Worm (Caenorhabditis elegans) whole organism, mixed stage, embryonic: Measurements from ENCODE around the gene cdh-9.

Source experiments
- M03D4.4 ChIP-seq: sonication (generic microtip); optimal IDR thresholded peaks from 2 replicates; lab custom pipeline; 2017; ENCODE audit warnings: mild to moderate bottlenecking, missing genetic modification characterization, missing compliant biosample characterization
- bed-3 ChIP-seq: fragments of 200-800 bp; sonication (Bioruptor generic); optimal IDR thresholded peaks from 3 replicates; lab custom pipeline; 2018; ENCODE audit warnings: mild to moderate bottlenecking, missing genetic modification characterization, moderate library complexity, missing compliant biosample characterization
- blmp-1 ChIP-seq: fragments of 150-350 bp; optimal IDR thresholded peaks from 2 replicates; lab custom pipeline; 2014; ENCODE audit warnings: missing biosample characterization, missing genetic modification characterization
- ceh-39 ChIP-seq: fragments of 150-350 bp; optimal IDR thresholded peaks from 2 replicates; lab custom pipeline; 2014; ENCODE audit warnings: missing biosample characterization, missing genetic modification characterization
- ceh-43 ChIP-seq: fragments of 200-800 bp; sonication (Bioruptor generic); optimal IDR thresholded peaks from 2 replicates; lab custom pipeline; 2018; ENCODE audit warnings: mild to moderate bottlenecking, missing genetic modification characterization, moderate library complexity, missing compliant biosample characterization
- ceh-83 ChIP-seq: fragments of 200-800 bp; sonication (Bioruptor generic); optimal IDR thresholded peaks from 2 replicates; lab custom pipeline; 2018; ENCODE audit warnings: mild to moderate bottlenecking, missing genetic modification characterization, missing compliant biosample characterization
- ces-1 ChIP-seq: fragments of 150-350 bp; optimal IDR thresholded peaks from 2 replicates; lab custom pipeline; 2014; ENCODE audit warnings: missing biosample characterization, missing genetic modification reagents, missing genetic modification characterization
- cnd-1 ChIP-seq: fragments of 200-800 bp; sonication (Bioruptor generic); optimal IDR thresholded peaks from 2 replicates; lab custom pipeline; 2018; ENCODE audit warnings: mild to moderate bottlenecking, missing genetic modification characterization, missing compliant biosample characterization
- drap-1 ChIP-seq: fragments of 200-800 bp; sonication (Bioruptor generic); optimal IDR thresholded peaks from 3 replicates; lab custom pipeline; 2018; ENCODE audit warnings: mild to moderate bottlenecking, missing genetic modification characterization, missing compliant biosample characterization
- elt-1 ChIP-seq: sonication (generic microtip); optimal IDR thresholded peaks from 2 replicates; lab custom pipeline; 2017; ENCODE audit warnings: missing genetic modification characterization, mild to moderate bottlenecking, missing compliant biosample characterization, antibody characterized with exemption, moderate library complexity, borderline replicate concordance; ENCODE audit not compliant: insufficient read depth
- elt-3 ChIP-seq: fragments of 150-350 bp; optimal IDR thresholded peaks from 2 replicates; lab custom pipeline; 2014; ENCODE audit warnings: missing biosample characterization, missing genetic modification characterization
- flh-1 ChIP-seq: fragments of 200-800 bp; sonication (Bioruptor generic); optimal IDR thresholded peaks from 2 replicates; lab custom pipeline; 2018; ENCODE audit warnings: mild to moderate bottlenecking, missing genetic modification characterization, moderate library complexity, missing compliant biosample characterization
- ham-2 ChIP-seq: fragments of 200-800 bp; sonication (Bioruptor generic); optimal IDR thresholded peaks from 2 replicates; lab custom pipeline; 2018; ENCODE audit warnings: mild to moderate bottlenecking, missing genetic modification characterization, missing compliant biosample characterization
- hlh-1 ChIP-seq: fragments of 150-350 bp; optimal IDR thresholded peaks from 2 replicates; lab custom pipeline; 2014; ENCODE audit warnings: missing biosample characterization, missing genetic modification reagents, missing genetic modification characterization
- lin-13 ChIP-seq: fragments of 150-350 bp; optimal IDR thresholded peaks from 2 replicates; lab custom pipeline; 2014; ENCODE audit warnings: missing biosample characterization, missing genetic modification characterization
- lin-32 ChIP-seq: fragments of 200-800 bp; sonication (Bioruptor generic); optimal IDR thresholded peaks from 2 replicates; lab custom pipeline; 2018; ENCODE audit warnings: mild to moderate bottlenecking, missing genetic modification characterization, missing compliant biosample characterization
- lsy-2 ChIP-seq: fragments of 150-350 bp; optimal IDR thresholded peaks from 2 replicates; lab custom pipeline; 2014; ENCODE audit warnings: missing biosample characterization, missing genetic modification characterization
- mab-5 ChIP-seq: fragments of 150-350 bp; optimal IDR thresholded peaks from 2 replicates; lab custom pipeline; 2014; ENCODE audit warnings: missing biosample characterization, missing genetic modification characterization
- mep-1 ChIP-seq: fragments of 150-350 bp; optimal IDR thresholded peaks from 2 replicates; lab custom pipeline; 2017; ENCODE audit warnings: missing biosample characterization, missing genetic modification reagents, missing genetic modification characterization, inconsistent platforms
- mls-2 ChIP-seq: sonication (generic microtip); optimal IDR thresholded peaks from 2 replicates; lab custom pipeline; 2016; ENCODE audit warnings: mild to moderate bottlenecking, missing genetic modification characterization, moderate library complexity, missing compliant biosample characterization
- nhr-12 ChIP-seq: fragments of 150-350 bp; optimal IDR thresholded peaks from 2 replicates; lab custom pipeline; 2014; ENCODE audit warnings: missing biosample characterization, missing genetic modification characterization
- nhr-2 ChIP-seq: fragments of 150-350 bp; optimal IDR thresholded peaks from 2 replicates; lab custom pipeline; 2014; ENCODE audit warnings: missing biosample characterization, missing genetic modification characterization
- nhr-237 ChIP-seq: fragments of 150-350 bp; optimal IDR thresholded peaks from 2 replicates; lab custom pipeline; 2014; ENCODE audit warnings: missing biosample characterization, missing genetic modification characterization
- nhr-28 ChIP-seq: fragments of 150-350 bp; optimal IDR thresholded peaks from 2 replicates; lab custom pipeline; 2014; ENCODE audit warnings: missing biosample characterization, missing genetic modification characterization
- nhr-76 ChIP-seq: sonication (generic microtip); optimal IDR thresholded peaks from 2 replicates; lab custom pipeline; 2017; ENCODE audit warnings: missing biosample characterization, missing genetic modification characterization
- pha-4 ChIP-seq: fragments of 150-350 bp; optimal IDR thresholded peaks from 2 replicates; lab custom pipeline; 2018; ENCODE audit warnings: missing biosample characterization, missing genetic modification reagents, missing genetic modification characterization
- sem-2 ChIP-seq: fragments of 200-800 bp; sonication (Bioruptor generic); optimal IDR thresholded peaks from 2 replicates; lab custom pipeline; 2018; ENCODE audit warnings: mild to moderate bottlenecking, missing genetic modification characterization, missing compliant biosample characterization
- snpc-4 ChIP-seq: fragments of 150-350 bp; optimal IDR thresholded peaks from 2 replicates; lab custom pipeline; 2014; ENCODE audit warnings: missing biosample characterization, missing genetic modification characterization
- sptf-1 ChIP-seq: sonication (generic microtip); optimal IDR thresholded peaks from 2 replicates; lab custom pipeline; 2017; ENCODE audit warnings: mild to moderate bottlenecking, missing genetic modification characterization, moderate library complexity, missing compliant biosample characterization
- tbx-8 ChIP-seq: fragments of 200-800 bp; sonication (Bioruptor generic); optimal IDR thresholded peaks from 2 replicates; lab custom pipeline; 2018; ENCODE audit warnings: mild to moderate bottlenecking, missing genetic modification characterization, moderate library complexity, missing compliant biosample characterization
- unc-120 ChIP-seq: sonication (generic microtip); optimal IDR thresholded peaks from 2 replicates; lab custom pipeline; 2017; ENCODE audit warnings: missing genetic modification characterization, missing compliant biosample characterization; ENCODE audit not compliant: poor library complexity, severe bottlenecking
- unc-39 ChIP-seq: fragments of 150-350 bp; optimal IDR thresholded peaks from 2 replicates; lab custom pipeline; 2014; ENCODE audit warnings: missing biosample characterization, missing genetic modification characterization
- unc-62 ChIP-seq: fragments of 150-350 bp; optimal IDR thresholded peaks from 2 replicates; lab custom pipeline; 2014; ENCODE audit warnings: missing biosample characterization, missing genetic modification reagents, missing genetic modification characterization
- zip-8 ChIP-seq: fragments of 150-350 bp; optimal IDR thresholded peaks from 2 replicates; lab custom pipeline; 2014; ENCODE audit warnings: missing biosample characterization, missing genetic modification characterization
- ztf-11 ChIP-seq: fragments of 150-350 bp; optimal IDR thresholded peaks from 2 replicates; lab custom pipeline; 2014; ENCODE audit warnings: missing biosample characterization, missing genetic modification characterization

cdh-9 gene

DNA sequence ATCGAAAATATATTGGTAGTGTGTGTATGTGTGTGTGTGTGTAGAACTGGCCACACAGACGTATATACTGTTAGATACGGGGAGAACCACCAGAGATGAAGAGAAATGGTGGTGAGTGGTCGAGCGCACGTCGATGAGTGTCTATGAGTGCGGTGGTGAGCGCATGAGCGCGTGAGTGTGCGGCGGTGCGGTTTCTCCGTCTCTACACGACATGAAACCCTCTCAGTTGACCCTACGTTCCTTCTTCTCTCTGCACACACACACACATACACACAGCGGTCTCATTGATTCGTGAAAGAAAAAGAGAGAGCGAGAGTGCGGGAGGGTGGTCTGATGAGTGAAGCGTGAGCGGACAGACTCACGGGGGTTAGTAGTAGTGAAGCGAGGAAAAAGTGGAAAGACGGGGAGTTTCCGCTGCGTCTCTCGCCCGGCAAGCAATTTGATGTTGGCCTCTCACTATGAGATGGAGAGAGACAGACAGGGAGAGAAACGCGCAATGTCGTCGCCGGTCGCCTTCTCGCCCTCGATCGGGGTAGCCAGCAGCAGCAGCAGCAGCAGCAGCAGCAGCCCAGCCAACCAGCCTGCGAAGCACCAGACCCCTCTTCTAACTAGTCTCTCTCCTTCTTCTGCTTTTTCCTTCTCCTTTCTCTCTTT, 17.4 kb downstream of the cdh-9 start:
- TF ChIP-seq snpc-4 (tag; lab: Kevin White, UChicago) (no peak), lin-32 (GFP tag; lab: Kevin White, UChicago) (no peak), mls-2 (tag; lab: Kevin White, UChicago) (peak; percentile 95), ztf-11 (peak; percentile 84), M03D4.4 (tag; lab: Kevin White, UChicago) (peak; percentile 80), lsy-2 (tag; lab: Kevin White, UChicago) (peak; percentile 79), unc-39 (peak; percentile 90), ces-1 (GFP tag; lab: Kevin White, UChicago) (peak; percentile 80), nhr-12 (peak; percentile 84), unc-62 (GFP tag; lab: Kevin White, UChicago) (peak; percentile 86), drap-1 (GFP tag; lab: Kevin White, UChicago) (peak; percentile 89), ham-2 (GFP tag; lab: Kevin White, UChicago) (peak; percentile 98), elt-3 (tag; lab: Kevin White, UChicago) (peak; percentile 56), pha-4 (peak; percentile 58), nhr-28 (tag; lab: Kevin White, UChicago) (no peak), ceh-39 (tag; lab: Kevin White, UChicago) (peak; percentile 83), blmp-1 (tag; lab: Kevin White, UChicago) (peak; percentile 13), nhr-237 (peak; percentile 92), bed-3 (GFP tag; lab: Kevin White, UChicago) (peak; percentile 17), hlh-1 (tag; lab: Kevin White, UChicago) (peak; percentile 29), tbx-8 (GFP tag; lab: Kevin White, UChicago) (peak; percentile 21), mep-1 (peak; percentile 94), zip-8 (tag; lab: Kevin White, UChicago) (no peak), lin-13 (tag; lab: Kevin White, UChicago) (peak; percentile 89), elt-1 (tag; lab: Kevin White, UChicago) (peak; percentile 29), ceh-43 (GFP tag; lab: Kevin White, UChicago) (no peak), sem-2 (GFP tag; lab: Kevin White, UChicago) (no peak), ceh-83 (GFP tag; lab: Kevin White, UChicago) (peak; percentile 71), unc-120 (tag; lab: Kevin White, UChicago) (peak; percentile 63), nhr-76 (tag; lab: Kevin White, UChicago) (peak; percentile 38), sptf-1 (tag; lab: Kevin White, UChicago) (peak; percentile 72), cnd-1 (peak; percentile 62), nhr-2 (tag; lab: Kevin White, UChicago) (peak; percentile 54), flh-1 (GFP tag; lab: Kevin White, UChicago) (peak; percentile 13), mab-5 (tag; lab: Kevin White, UChicago) (peak; percentile 6)
- TF ChIP-seq, all 35 proteins: peak for 29

DNA sequence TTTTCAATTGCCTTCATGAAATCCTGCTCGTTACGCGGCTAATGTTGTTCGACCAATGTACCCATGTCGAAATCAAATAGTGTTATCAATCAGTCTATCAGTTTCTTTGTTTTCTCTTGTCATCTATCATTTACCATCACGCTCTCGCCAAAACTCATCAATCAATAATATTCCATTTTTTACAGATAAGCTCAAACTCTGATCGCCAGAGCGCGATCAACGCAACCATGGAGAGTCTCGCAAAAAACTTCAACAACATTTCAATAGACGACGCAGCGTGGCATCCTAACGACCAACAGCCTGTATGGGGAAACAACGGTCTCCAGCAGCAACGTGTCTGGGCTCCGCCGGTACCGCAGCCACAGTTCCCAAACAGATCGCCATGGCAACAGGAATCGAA, 18.2 kb downstream of the cdh-9 start, which contains the start of gene ain-1:
TSS of gene ain-1 (plus strand) at position 186 of the 400 bp plus-strand sequence.
- no peak for TF ChIP-seq mab-5 (tag; lab: Kevin White, UChicago)
- TF ChIP-seq ceh-43 (GFP tag; lab: Kevin White, UChicago): no peak
- no peak for TF ChIP-seq blmp-1 (tag; lab: Kevin White, UChicago)
- no peak for TF ChIP-seq sptf-1 (tag; lab: Kevin White, UChicago)
- no peak for TF ChIP-seq drap-1 (GFP tag; lab: Kevin White, UChicago)
- no peak for TF ChIP-seq mep-1
- TF ChIP-seq zip-8 (tag; lab: Kevin White, UChicago): no peak
- TF ChIP-seq mls-2 (tag; lab: Kevin White, UChicago): no peak
- no peak for TF ChIP-seq M03D4.4 (tag; lab: Kevin White, UChicago)
- TF ChIP-seq lsy-2 (tag; lab: Kevin White, UChicago): no peak
- TF ChIP-seq ham-2 (GFP tag; lab: Kevin White, UChicago): no peak
- TF ChIP-seq tbx-8 (GFP tag; lab: Kevin White, UChicago): no peak
- no peak for TF ChIP-seq cnd-1
- no peak for TF ChIP-seq nhr-12
- no peak for TF ChIP-seq bed-3 (GFP tag; lab: Kevin White, UChicago)
- TF ChIP-seq unc-120 (tag; lab: Kevin White, UChicago): no peak
